Fruit fly (Drosophila melanogaster): ENCODE measurements around the gene mrva.

dm6 chr3L:7346951-7347350 lies 18.3 kb upstream of the mrva start, which contains the start of gene CG14834:
- TF ChIP-seq N (GFP tag; optimal IDR thresholded peaks at IDR 0.05): no peak
- TF ChIP-seq Abd-B (GFP tag; optimal IDR thresholded peaks at IDR 0.05): no peak
- no peak for TF ChIP-seq usp (GFP tag; optimal IDR thresholded peaks at IDR 0.05)
- TF ChIP-seq ey (GFP tag; optimal IDR thresholded peaks at IDR 0.05): no peak
- TF ChIP-seq jim (GFP tag; optimal IDR thresholded peaks at IDR 0.05): no peak
- TF ChIP-seq Hr78 (GFP tag; optimal IDR thresholded peaks at IDR 0.05): no peak
- TF ChIP-seq psq (GFP tag; optimal IDR thresholded peaks at IDR 0.05): no peak
- TF ChIP-seq Sp1 (GFP tag; optimal IDR thresholded peaks at IDR 0.05): no peak
- TF ChIP-seq Mio (GFP tag; optimal IDR thresholded peaks at IDR 0.05): no peak
